Fruit fly (Drosophila melanogaster): ENCODE measurements around the gene CG10853.

Gene CG10853

dm6 chr3L:3977622-3978355 is 30.1 kb downstream of the CG10853 start (continued):
- TF ChIP-seq Usf (GFP tag; optimal IDR thresholded peaks at IDR 0.05) (no peak), Gug (GFP tag; IDR thresholded peaks at IDR 0.05) (no peak), CG31441 (GFP tag; IDR thresholded peaks at IDR 0.05) (peak; percentile 56; the same call in 1 of the 2 replicates), CG10431 (GFP tag; optimal IDR thresholded peaks at IDR 0.05) (no peak), CG18619 (GFP tag; optimal IDR thresholded peaks at IDR 0.05) (no peak), MBD-R2 (GFP tag; IDR thresholded peaks at IDR 0.05) (no peak), CG7745 (tag; optimal IDR thresholded peaks at IDR 0.05) (no peak), CG4707 (GFP tag; optimal IDR thresholded peaks at IDR 0.05) (no peak), Jarid2 (GFP tag; optimal IDR thresholded peaks at IDR 0.05) (no peak), CG18599 (GFP tag; optimal IDR thresholded peaks at IDR 0.05) (no peak), CG34224 (GFP tag; IDR thresholded peaks at IDR 0.05; ENCODE audit: partially characterized antibody) (no peak), CG12071 (GFP tag; optimal IDR thresholded peaks at IDR 0.05) (no peak), Dad (GFP tag; optimal IDR thresholded peaks at IDR 0.05) (no peak), tll (GFP tag; optimal IDR thresholded peaks at IDR 0.05) (peak in 1 of 2 experiments; percentile 54), CHES-1-like (GFP tag; optimal IDR thresholded peaks at IDR 0.05) (no peak), eve (GFP tag; optimal IDR thresholded peaks at IDR 0.05) (no peak), CG10543 (GFP tag; optimal IDR thresholded peaks at IDR 0.05) (no peak), Neu2 (GFP tag; optimal IDR thresholded peaks at IDR 0.05; ENCODE audit: borderline replicate concordance) (no peak), CG12391 (tag; optimal IDR thresholded peaks at IDR 0.05) (peak; percentile 64), CG31388 (GFP tag; optimal IDR thresholded peaks at IDR 0.05) (no peak), pb (GFP tag; optimal IDR thresholded peaks at IDR 0.05) (no peak), Meics (GFP tag; optimal IDR thresholded peaks at IDR 0.05) (no peak), CG18764 (GFP tag; optimal IDR thresholded peaks at IDR 0.05) (no peak), CG13296 (GFP tag; optimal IDR thresholded peaks at IDR 0.05) (no peak), CG7556 (GFP tag; optimal IDR thresholded peaks at IDR 0.05) (peak; percentile 35), CG15514 (GFP tag; optimal IDR thresholded peaks at IDR 0.05) (no peak), Mad (GFP tag; optimal IDR thresholded peaks at IDR 0.05) (no peak), CG12219 (GFP tag; optimal IDR thresholded peaks at IDR 0.05) (no peak), dm (GFP tag; optimal IDR thresholded peaks at IDR 0.05) (no peak), HHEX (GFP tag; optimal IDR thresholded peaks at IDR 0.05) (no peak), Deaf1 (tag; optimal IDR thresholded peaks at IDR 0.05) (no peak), wek (GFP tag; optimal IDR thresholded peaks at IDR 0.05) (no peak), CG6654 (GFP tag; optimal IDR thresholded peaks at IDR 0.05) (no peak), CG13894 (tag; optimal IDR thresholded peaks at IDR 0.05) (no peak), ato (GFP tag; IDR thresholded peaks at IDR 0.05; ENCODE audit: partially characterized antibody) (no peak), dpn (GFP tag; optimal IDR thresholded peaks at IDR 0.05) (no peak), da (GFP tag; optimal IDR thresholded peaks at IDR 0.05) (no peak), CG9727 (GFP tag; optimal IDR thresholded peaks at IDR 0.05) (peak; percentile 78), crc (GFP tag; optimal IDR thresholded peaks at IDR 0.05) (no peak), salm (tag; optimal IDR thresholded peaks at IDR 0.05) (no peak), Abd-B (GFP tag; optimal IDR thresholded peaks at IDR 0.05) (no peak), sr (GFP tag; IDR thresholded peaks at IDR 0.05) (no peak), CG10959 (GFP tag; IDR thresholded peaks at IDR 0.05) (peak; percentile 63), caup (GFP tag; optimal IDR thresholded peaks at IDR 0.05; ENCODE audit: severe bottlenecking) (no peak), CG10979 (tag; optimal IDR thresholded peaks at IDR 0.05) (peak; percentile 76), otp (GFP tag; IDR thresholded peaks at IDR 0.05) (no peak), CG15011 (GFP tag; optimal IDR thresholded peaks at IDR 0.05) (no peak), bowl (GFP tag; IDR thresholded peaks at IDR 0.05) (no peak), hth (optimal IDR thresholded peaks at IDR 0.05) (no peak)
